Fruit fly (Drosophila melanogaster): ENCODE measurements around the gene RpL17.

Gene RpL17

dm6 chrX:6744088-6744487, at the start of gene RpL17 (continued):
- TF ChIP-seq Spps (tag; optimal IDR thresholded peaks at IDR 0.05) (peak; percentile 46), Hr3 (GFP tag; optimal IDR thresholded peaks at IDR 0.05) (peak; percentile 36), CG1024 (GFP tag; IDR thresholded peaks at IDR 0.05) (peak; percentile 62; the same call in 1 of the 2 replicates), CG10274 (GFP tag; optimal IDR thresholded peaks at IDR 0.05) (peak; percentile 66), Hmx (GFP tag; optimal IDR thresholded peaks at IDR 0.05) (no peak), CG2129 (GFP tag; IDR thresholded peaks at IDR 0.05; ENCODE audit: partially characterized antibody) (no peak), CG10431 (GFP tag; optimal IDR thresholded peaks at IDR 0.05) (peak; percentile 84), CG31224 (GFP tag; IDR thresholded peaks at IDR 0.05) (peak; percentile 77), MTF-1 (GFP tag; optimal IDR thresholded peaks at IDR 0.05; ENCODE audit: borderline replicate concordance) (peak; percentile 86), fd3F (GFP tag; optimal IDR thresholded peaks at IDR 0.05) (peak; percentile 67), CG4854 (GFP tag; optimal IDR thresholded peaks at IDR 0.05) (peak; percentile 68), CG6175 (GFP tag; IDR thresholded peaks at IDR 0.05) (peak; percentile 81; the same call in 2 of the 3 replicates), CG11456 (GFP tag; IDR thresholded peaks at IDR 0.05) (peak; percentile 91), repo (GFP tag; optimal IDR thresholded peaks at IDR 0.05) (peak; percentile 84), Nf-YB (GFP tag; optimal IDR thresholded peaks at IDR 0.05) (peak; percentile 72), pzg (GFP tag; optimal IDR thresholded peaks at IDR 0.05) (peak; percentile 91), CG9932 (GFP tag; IDR thresholded peaks at IDR 0.05) (peak; percentile 89), Bdp1 (GFP tag; optimal IDR thresholded peaks at IDR 0.05) (peak; percentile 92), Rfx (GFP tag; IDR thresholded peaks at IDR 0.05) (peak; percentile 95), hth (optimal IDR thresholded peaks at IDR 0.05) (no peak), H2.0 (GFP tag; IDR thresholded peaks at IDR 0.05) (peak; percentile 80), zen (tag; optimal IDR thresholded peaks at IDR 0.05) (peak; percentile 45), gsb (GFP tag; IDR thresholded peaks at IDR 0.05) (peak; percentile 68), Opbp (GFP tag; IDR thresholded peaks at IDR 0.05; ENCODE audit: partially characterized antibody) (peak; percentile 62; the same call in 1 of the 3 replicates), gce (GFP tag; IDR thresholded peaks at IDR 0.05) (peak; percentile 92), fd96Cb (tag; optimal IDR thresholded peaks at IDR 0.05) (peak; percentile 30), CG12236 (GFP tag; optimal IDR thresholded peaks at IDR 0.05) (peak; percentile 78), mirr (GFP tag; optimal IDR thresholded peaks at IDR 0.05) (peak; percentile 79), hkb (optimal IDR thresholded peaks at IDR 0.05) (peak; percentile 79), hkb (GFP tag; IDR thresholded peaks at IDR 0.05) (peak; percentile 85), CG11560 (tag; IDR thresholded peaks at IDR 0.05) (peak; percentile 51; the same call in 2 of the 3 replicates), esg (GFP tag; conservative IDR thresholded peaks at IDR 0.05) (0 out of 2 replicates have a peak, but pooled peaks have one; percentile 16), zfh1 (GFP tag; IDR thresholded peaks at IDR 0.05) (peak; percentile 90), GATAe (GFP tag; conservative IDR thresholded peaks at IDR 0.05) (no peak; the same call in 1 of the 2 replicates), shn (GFP tag; optimal IDR thresholded peaks at IDR 0.05) (peak; percentile 88), crc (GFP tag; optimal IDR thresholded peaks at IDR 0.05) (peak; percentile 76), zf30C (GFP tag; optimal IDR thresholded peaks at IDR 0.05) (peak; percentile 48), CG6254 (GFP tag; optimal IDR thresholded peaks at IDR 0.05) (peak; percentile 62), CG14667 (GFP tag; IDR thresholded peaks at IDR 0.05) (peak; percentile 44), CG11085 (GFP tag; IDR thresholded peaks at IDR 0.05) (peak; percentile 80), CG14441 (GFP tag; IDR thresholded peaks at IDR 0.05) (peak; percentile 96), CG17829 (tag; optimal IDR thresholded peaks at IDR 0.05) (peak; percentile 10), TFAM (GFP tag; optimal IDR thresholded peaks at IDR 0.05) (peak; percentile 42), ap (GFP tag; IDR thresholded peaks at IDR 0.05) (peak; percentile 75), Taf1 (GFP tag; IDR thresholded peaks at IDR 0.05) (no peak; the same call in 1 of the 2 replicates), jumu (GFP tag; optimal IDR thresholded peaks at IDR 0.05) (peak; percentile 72), Usf (GFP tag; optimal IDR thresholded peaks at IDR 0.05) (peak; percentile 80), Ada2b (GFP tag; IDR thresholded peaks at IDR 0.05) (peak; percentile 52), Hand (GFP tag; optimal IDR thresholded peaks at IDR 0.05) (peak; percentile 82), CG14710 (tag; optimal IDR thresholded peaks at IDR 0.05) (peak; percentile 76), ind (GFP tag; optimal IDR thresholded peaks at IDR 0.05) (peak; percentile 63), Drgx (GFP tag; IDR thresholded peaks at IDR 0.05) (peak; percentile 64)

Data from whole organism, embryonic.